Worm (Caenorhabditis elegans): ENCODE measurements around the gene dnpp-1.
A peak's percentile ranks its signal among the peaks of the same experiment; 100 is the strongest.

Gene dnpp-1

ce11 chrIII:5838159-5839046 is 25.2 kb downstream of the dnpp-1 start:
- TF ChIP-seq ham-2 (GFP tag; optimal IDR thresholded peaks at IDR 0.05): peak; percentile 48
- no peak for TF ChIP-seq nhr-76 (tag; optimal IDR thresholded peaks at IDR 0.05)
- peak; percentile 26 for TF ChIP-seq mep-1 (tag; optimal IDR thresholded peaks at IDR 0.05)
- TF ChIP-seq elt-1 (tag; optimal IDR thresholded peaks at IDR 0.05; ENCODE audit: borderline replicate concordance, insufficient read depth): peak; percentile 95
- no peak for TF ChIP-seq mls-2 (tag; optimal IDR thresholded peaks at IDR 0.05)
- TF ChIP-seq lin-32 (GFP tag; optimal IDR thresholded peaks at IDR 0.05): no peak
- TF ChIP-seq nhr-237 (tag; optimal IDR thresholded peaks at IDR 0.05): no peak
- peak; percentile 15 for TF ChIP-seq elt-3 (tag; optimal IDR thresholded peaks at IDR 0.05)
- TF ChIP-seq ceh-83 (GFP tag; optimal IDR thresholded peaks at IDR 0.05): no peak
- no peak for TF ChIP-seq ztf-11 (tag; optimal IDR thresholded peaks at IDR 0.05)
- TF ChIP-seq ceh-43 (GFP tag; optimal IDR thresholded peaks at IDR 0.05): no peak

ce11 chrIII:5836816-5837215 is 26.8 kb downstream of the dnpp-1 start, which contains the start of gene W04D12.1:
Gene W04D12.1, plus strand, starts transcription at chrIII:5836926.
- TF ChIP-seq nhr-237 (tag; optimal IDR thresholded peaks at IDR 0.05) (peak; percentile 27), nhr-2 (tag; optimal IDR thresholded peaks at IDR 0.05) (no peak), sptf-1 (tag; optimal IDR thresholded peaks at IDR 0.05) (peak; percentile 21)

ce11 chrIII:5836261-5836660 is 27.3 kb downstream of the dnpp-1 start:
- TF ChIP-seq pha-4 (tag; optimal IDR thresholded peaks at IDR 0.05): no peak
- peak; percentile 6 for TF ChIP-seq elt-1 (tag; optimal IDR thresholded peaks at IDR 0.05; ENCODE audit: borderline replicate concordance, insufficient read depth)

- no peak for TF ChIP-seq M03D4.4 (tag; optimal IDR thresholded peaks at IDR 0.05)
- TF ChIP-seq cnd-1 (tag; optimal IDR thresholded peaks at IDR 0.05): no peak
- peak; percentile 10 for TF ChIP-seq elt-3 (tag; optimal IDR thresholded peaks at IDR 0.05)
- no peak for TF ChIP-seq mab-5 (tag; optimal IDR thresholded peaks at IDR 0.05)
- TF ChIP-seq ceh-83 (GFP tag; optimal IDR thresholded peaks at IDR 0.05): no peak
- no peak for TF ChIP-seq zip-8 (tag; optimal IDR thresholded peaks at IDR 0.05)
- no peak for TF ChIP-seq unc-62 (GFP tag; optimal IDR thresholded peaks at IDR 0.05)
- TF ChIP-seq unc-39 (tag; optimal IDR thresholded peaks at IDR 0.05): no peak
- no peak for TF ChIP-seq nhr-76 (tag; optimal IDR thresholded peaks at IDR 0.05)
- peak; percentile 53 for TF ChIP-seq unc-120 (tag; optimal IDR thresholded peaks at IDR 0.05; ENCODE audit: poor library complexity, severe bottlenecking)
- TF ChIP-seq ztf-11 (tag; optimal IDR thresholded peaks at IDR 0.05): no peak
- TF ChIP-seq elt-1 (tag; optimal IDR thresholded peaks at IDR 0.05; ENCODE audit: borderline replicate concordance, insufficient read depth): no peak
- peak; percentile 88 for TF ChIP-seq hlh-1 (tag; optimal IDR thresholded peaks at IDR 0.05)
- no peak for TF ChIP-seq lin-32 (GFP tag; optimal IDR thresholded peaks at IDR 0.05)
- no peak for TF ChIP-seq ham-2 (GFP tag; optimal IDR thresholded peaks at IDR 0.05)
- no peak for TF ChIP-seq drap-1 (GFP tag; optimal IDR thresholded peaks at IDR 0.05)
These were observed 28.3 kb downstream of the dnpp-1 start for ce11 chrIII:5835163-5835871.

- TF ChIP-seq hlh-1 (tag; optimal IDR thresholded peaks at IDR 0.05): no peak
- TF ChIP-seq ces-1 (GFP tag; optimal IDR thresholded peaks at IDR 0.05): peak; percentile 54
- no peak for TF ChIP-seq drap-1 (GFP tag; optimal IDR thresholded peaks at IDR 0.05)
- TF ChIP-seq nhr-2 (tag; optimal IDR thresholded peaks at IDR 0.05): no peak
- TF ChIP-seq tbx-8 (GFP tag; optimal IDR thresholded peaks at IDR 0.05): no peak
- no peak for TF ChIP-seq cnd-1 (tag; optimal IDR thresholded peaks at IDR 0.05)
- no peak for TF ChIP-seq sptf-1 (tag; optimal IDR thresholded peaks at IDR 0.05)
These were observed 28.9 kb downstream of the dnpp-1 start for ce11 chrIII:5834663-5835062.

ce11 chrIII:5834053-5834452 is 29.6 kb downstream of the dnpp-1 start, which contains the start of gene R12B2.6:
Gene R12B2.6, minus strand, starts transcription at chrIII:5834153.
- TF ChIP-seq sem-2 (GFP tag; optimal IDR thresholded peaks at IDR 0.05): no peak
- no peak for TF ChIP-seq flh-1 (GFP tag; optimal IDR thresholded peaks at IDR 0.05)
- no peak for TF ChIP-seq snpc-4 (tag; optimal IDR thresholded peaks at IDR 0.05)
- TF ChIP-seq tbx-8 (GFP tag; optimal IDR thresholded peaks at IDR 0.05): no peak
- TF ChIP-seq zip-8 (tag; optimal IDR thresholded peaks at IDR 0.05): no peak
- TF ChIP-seq lin-32 (GFP tag; optimal IDR thresholded peaks at IDR 0.05): no peak
- no peak for TF ChIP-seq nhr-2 (tag; optimal IDR thresholded peaks at IDR 0.05)

Data from whole organism, mixed stage, embryonic.